Fruit fly (Drosophila melanogaster) whole organism, larva: ENCODE measurements around the gene CG43292.

Experiments
- noc ChIP-seq: fragments of 200-800 bp; sonication (Bioruptor generic); optimal IDR thresholded peaks from 3 replicates; lab custom pipeline; 2019; ENCODE audit warnings: missing biosample characterization, mild to moderate bottlenecking, missing genetic modification characterization, moderate library complexity

CG43292 gene

DNA sequence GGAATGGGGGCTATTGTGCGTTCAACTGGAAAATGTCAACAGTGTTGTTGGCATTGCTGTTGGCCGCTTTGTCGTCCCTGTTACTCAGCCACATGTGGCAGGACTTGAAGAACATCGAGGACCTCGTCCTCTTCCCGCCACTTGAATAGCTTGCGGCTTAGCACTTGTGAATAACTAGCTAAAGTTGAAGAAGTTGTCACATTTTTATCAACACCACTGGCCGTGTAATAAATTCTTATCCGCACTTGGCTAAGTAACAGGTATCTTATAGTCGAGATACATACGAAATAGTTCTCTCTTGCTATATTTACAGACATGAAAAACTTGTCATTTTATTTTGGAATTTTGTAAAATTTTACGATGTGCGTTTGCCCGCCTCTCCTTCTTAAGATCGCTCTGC is at the start of gene CG43292:
Gene CG43292 (plus strand): TSS at position 301 of the 400 bp plus-strand sequence.
- no peak for TF ChIP-seq noc (tag; lab: Kevin White, UChicago)

DNA sequence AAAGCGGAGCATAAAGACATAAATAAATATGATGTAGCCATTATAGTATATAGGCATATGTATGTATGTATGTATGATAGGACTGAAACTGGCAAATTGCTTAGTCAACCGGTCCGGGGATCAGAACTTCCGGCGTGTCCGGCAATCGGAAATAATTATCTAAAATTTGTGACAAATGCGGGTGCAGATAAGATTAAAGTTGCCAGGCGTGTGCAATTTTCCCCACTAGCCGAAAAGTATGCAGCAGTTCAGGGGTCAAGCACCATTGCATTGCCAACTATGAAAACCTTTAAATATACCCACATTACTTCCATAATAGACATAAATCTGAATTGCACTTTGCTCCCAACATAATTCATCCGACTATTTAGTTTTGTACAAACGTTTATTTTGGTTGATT is 43.1 kb upstream of the CG43292 start:
- no peak for TF ChIP-seq noc (tag; lab: Kevin White, UChicago)

DNA sequence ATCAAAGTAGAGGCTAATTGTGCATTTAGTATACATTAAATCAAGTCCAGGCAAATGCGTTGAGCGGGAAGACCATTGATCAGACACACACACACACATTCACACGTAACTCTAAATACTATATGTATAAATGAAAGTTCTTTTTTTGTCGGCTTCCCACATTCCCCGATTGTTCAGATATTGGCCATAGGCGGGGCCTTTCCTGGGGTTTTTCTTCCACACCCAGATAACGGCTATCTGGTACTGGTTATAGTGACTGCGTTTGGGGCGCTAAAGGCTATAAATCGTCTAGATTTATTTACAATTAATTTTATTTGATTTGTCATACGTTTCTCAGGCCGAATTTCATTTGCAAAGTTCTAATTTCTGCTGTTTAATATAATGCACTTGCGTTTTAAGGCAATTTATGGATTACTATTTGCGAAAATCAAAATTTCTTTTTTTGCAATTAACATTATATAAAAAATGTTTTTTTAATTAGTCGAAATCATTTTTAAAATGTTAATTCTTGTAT is 42.5 kb upstream of the CG43292 start:
- TF ChIP-seq noc (tag; lab: Kevin White, UChicago): no peak

DNA sequence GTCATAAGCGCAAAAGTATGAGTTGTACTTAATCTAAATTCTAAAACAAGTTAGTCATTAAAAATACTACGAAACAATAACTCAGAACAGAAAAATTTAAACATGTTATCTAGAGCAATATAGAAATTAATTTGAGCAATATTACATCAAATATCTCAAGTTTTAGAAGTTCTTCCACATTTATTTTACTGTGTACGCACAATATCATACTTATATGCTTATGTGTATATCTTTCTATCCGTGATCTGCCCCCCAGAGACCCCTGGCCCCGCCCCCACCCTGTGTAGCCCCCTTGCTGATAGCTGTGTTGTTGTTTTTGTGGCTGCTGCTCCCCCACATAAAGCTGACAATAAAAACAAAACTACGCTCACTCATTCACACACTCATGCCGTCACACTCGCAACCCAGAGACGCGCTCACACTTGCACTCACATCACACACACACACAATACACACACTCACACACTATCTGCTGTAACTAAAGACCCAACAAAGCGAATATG is 42.0 kb upstream of the CG43292 start:
- TF ChIP-seq noc (tag; lab: Kevin White, UChicago): no peak

DNA sequence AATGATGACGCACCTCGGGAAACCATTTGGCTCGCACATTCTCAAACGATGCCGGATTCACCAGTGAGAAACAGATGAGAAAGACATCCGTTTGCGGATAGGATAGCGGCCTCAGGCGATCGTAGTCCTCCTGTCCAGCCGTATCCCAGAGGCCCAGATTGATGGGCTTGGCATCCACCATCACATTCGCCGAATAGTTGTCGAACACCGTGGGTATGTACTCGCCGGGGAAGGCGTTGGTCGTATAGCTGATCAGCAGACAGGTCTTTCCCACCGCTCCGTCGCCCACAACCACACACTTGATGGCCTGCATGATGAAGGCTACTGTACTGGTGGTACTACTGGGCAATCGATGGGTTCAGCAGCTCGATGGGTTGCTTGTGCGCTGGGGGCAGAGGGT is 41.2 kb upstream of the CG43292 start:
- TF ChIP-seq noc (tag; lab: Kevin White, UChicago): no peak

DNA sequence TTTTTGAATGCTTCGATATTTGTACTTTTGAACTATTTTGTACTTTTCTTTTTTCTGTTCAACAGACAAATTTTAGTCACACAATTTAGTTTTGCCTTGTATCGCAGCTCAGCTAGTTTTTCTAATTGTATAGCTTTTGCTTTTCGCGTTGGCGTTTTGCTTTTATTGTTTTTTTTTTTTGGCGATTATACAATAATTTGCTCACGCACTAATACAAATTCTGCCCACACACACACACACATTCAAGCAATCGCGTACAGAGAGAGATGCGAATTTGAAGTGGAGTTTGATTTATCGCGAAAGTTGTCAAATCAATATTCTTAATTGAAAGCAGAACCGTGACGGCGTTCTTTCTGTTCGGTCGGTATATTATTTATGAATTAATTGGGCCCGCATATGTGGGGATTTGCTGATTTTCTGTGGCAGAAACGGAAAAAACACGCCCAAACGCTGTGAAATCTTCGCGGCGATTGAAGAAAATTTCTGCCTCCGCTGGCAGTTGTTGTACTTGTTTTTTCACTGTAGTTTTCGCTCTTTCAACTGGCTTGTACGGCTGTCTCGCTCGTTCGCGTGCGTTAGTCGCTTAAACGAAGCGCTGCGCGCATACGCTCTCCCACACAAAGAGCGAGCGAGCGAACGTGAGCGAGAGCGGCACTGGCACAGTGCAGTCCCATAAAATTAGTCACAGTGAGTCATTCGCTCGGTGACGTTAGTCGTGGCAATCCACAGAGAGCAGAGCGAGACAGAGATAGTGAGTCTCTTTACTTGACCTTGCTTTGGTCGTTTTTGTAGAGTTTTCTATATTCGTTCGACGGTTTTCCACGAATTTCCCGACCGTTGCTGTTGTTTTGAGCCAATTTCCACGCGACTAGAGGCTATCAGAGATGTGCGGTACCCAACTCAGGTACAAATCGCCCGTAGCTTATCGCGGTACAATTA is 40.4 kb upstream of the CG43292 start, which contains the start of gene Rac2:
Gene Rac2 (minus strand): TSS at position 476 of the 939 bp plus-strand sequence.
- peak; percentile 60 for TF ChIP-seq noc (tag; lab: Kevin White, UChicago)

DNA sequence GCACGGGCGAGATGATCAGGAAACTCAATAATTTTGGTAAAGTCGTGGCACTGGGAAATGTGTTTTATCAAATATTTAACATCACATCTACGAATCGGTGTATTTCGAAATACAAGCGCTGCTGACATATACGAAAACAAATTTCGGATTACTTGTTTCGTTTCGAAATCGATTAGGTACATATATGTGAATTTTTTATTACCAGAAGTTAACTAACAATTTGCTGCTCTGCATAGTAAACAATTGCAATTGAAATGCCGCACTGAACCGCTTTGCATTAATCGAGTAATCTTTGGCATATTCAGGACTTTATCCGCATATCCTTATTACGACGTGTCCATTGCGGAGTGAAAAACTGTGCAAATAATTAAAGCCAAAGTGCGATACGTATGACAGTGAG is 38.0 kb upstream of the CG43292 start, which contains the start of gene CG14835:
Gene CG14835 (minus strand): TSS at position 101 of the 400 bp plus-strand sequence.
- no peak for TF ChIP-seq noc (tag; lab: Kevin White, UChicago)

DNA sequence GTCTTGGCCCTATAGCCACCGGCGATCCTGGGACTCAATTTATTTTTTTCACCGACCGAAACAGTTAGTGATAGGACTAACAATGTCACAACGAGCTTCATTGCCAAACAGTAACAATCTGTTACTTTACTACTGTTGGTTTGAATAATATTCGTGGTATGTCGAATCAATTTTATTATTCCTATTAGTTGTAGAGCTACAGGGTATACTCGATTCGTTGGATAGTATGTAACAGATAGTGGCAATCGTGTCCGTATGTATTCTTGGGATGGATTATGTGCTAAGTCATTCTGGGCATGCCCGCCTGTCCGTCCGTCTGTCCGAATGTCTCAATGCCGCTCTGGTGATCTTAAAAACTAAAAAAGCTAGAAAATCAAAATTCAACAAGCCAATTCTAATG is 36.1 kb upstream of the CG43292 start, which contains the start of gene sphinx1:
Gene sphinx1 (minus strand): TSS at position 101 of the 400 bp plus-strand sequence.
- TF ChIP-seq noc (tag; lab: Kevin White, UChicago): no peak

DNA sequence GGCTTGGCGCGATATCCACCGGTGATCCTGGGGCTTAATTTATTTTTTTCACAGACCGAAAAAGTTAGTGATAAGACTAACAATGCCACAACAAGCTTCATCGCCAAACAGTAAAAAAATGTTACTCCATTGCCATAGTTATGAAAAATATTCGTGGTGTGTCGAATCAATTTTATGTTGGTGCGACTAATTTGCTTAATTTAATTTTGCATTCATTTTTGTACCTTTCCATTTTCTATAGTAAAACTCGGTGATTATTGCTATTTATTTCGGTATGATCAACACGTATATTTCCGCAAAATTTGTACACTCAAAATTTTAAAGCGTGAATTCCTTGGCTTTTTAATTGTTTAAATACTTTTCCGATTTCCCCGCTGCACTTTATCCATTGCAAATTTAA is 34.7 kb upstream of the CG43292 start, which contains the start of gene sphinx2:
Gene sphinx2 (minus strand): TSS at position 101 of the 400 bp plus-strand sequence.
- no peak for TF ChIP-seq noc (tag; lab: Kevin White, UChicago)

DNA sequence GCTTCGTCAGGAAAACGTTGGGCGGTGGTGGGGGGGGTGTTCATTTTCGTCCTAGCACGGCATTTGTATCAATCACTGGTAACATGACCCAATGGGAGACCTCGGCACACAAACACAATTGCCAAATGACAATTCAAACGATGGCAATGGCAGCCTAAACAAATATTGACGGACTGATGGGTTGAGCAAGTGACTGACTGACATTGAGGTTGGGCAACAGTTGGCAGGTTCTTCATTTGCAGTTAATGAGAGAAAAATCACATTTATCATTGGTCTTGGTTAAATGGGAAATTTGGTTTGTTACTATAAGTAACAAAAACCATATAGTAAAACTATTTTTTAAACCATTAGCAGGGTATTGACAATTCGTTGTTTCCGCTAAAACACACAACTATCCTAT is 26.3 kb upstream of the CG43292 start:
- TF ChIP-seq noc (tag; lab: Kevin White, UChicago): no peak

DNA sequence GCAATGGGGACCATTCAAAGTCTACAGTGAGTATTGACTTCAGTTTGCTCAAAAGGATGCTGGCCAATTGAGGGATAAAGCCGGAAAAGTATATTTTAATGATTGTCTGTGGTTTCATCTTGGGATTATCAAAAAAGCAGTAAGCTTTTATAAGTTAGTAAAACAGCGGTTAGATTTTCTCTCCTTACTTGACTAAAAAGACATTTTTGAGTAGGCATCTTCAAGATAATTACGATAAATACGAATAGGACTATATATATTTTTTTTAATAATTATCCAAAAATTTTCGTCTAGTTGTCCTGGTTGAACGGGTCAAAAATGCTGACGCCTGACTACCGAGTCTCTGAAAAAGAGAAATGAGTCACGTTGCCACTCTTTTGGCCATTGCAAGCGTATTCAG is 24.8 kb upstream of the CG43292 start, which contains the start of gene CG33278:
Gene CG33278 (plus strand): TSS at position 301 of the 400 bp plus-strand sequence.
- no peak for TF ChIP-seq noc (tag; lab: Kevin White, UChicago)

DNA sequence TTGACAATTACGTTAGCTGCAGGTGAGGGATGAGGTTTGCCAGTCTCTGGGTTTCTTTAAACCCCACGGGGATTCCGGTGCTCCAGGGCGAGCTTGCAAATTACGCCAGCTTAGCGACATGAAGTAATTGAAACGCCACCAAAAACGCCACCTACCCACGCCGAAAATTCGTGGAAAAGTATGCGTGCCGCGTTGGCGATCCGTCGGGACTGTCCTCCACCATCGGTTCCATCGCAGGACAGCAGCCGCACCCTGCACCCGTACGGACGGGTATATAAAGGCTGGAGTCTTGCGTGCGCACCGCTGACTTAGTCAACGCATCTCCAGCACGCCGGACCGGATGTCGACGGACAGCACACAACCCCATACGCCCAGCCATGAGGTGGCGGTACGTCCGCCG is 19.5 kb upstream of the CG43292 start, which contains the start of gene ppk26:
Gene ppk26 (plus strand): TSS at position 301 of the 400 bp plus-strand sequence.
- TF ChIP-seq noc (tag; lab: Kevin White, UChicago): no peak

DNA sequence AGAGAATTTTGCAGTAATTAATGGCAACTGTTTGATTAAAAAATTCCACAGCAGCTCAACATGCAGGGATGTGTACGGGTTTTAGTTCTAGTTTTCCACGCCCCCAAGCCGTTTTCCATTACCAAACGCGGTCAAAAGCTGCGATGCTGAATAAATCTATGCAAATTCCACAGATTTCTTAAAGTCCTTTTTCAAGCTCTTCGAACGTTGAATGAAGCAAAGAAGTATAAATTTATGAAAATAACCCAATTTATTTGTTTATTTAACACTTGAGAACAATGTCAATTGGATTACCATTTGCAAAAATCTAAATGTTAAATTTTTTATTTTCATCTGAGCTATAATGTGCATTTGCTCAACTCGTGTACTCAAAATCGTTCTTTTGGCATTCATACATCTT is 10.2 kb upstream of the CG43292 start, which contains the start of the genes CG42660, CG42661 and Tsp66A:
Gene CG42660 (plus strand): TSS at position 301 of the 400 bp plus-strand sequence.
Gene CG42661 (plus strand): TSS at position 301 of the 400 bp plus-strand sequence.
Gene Tsp66A (plus strand): TSS at position 301 of the 400 bp plus-strand sequence.
- no peak for TF ChIP-seq noc (tag; lab: Kevin White, UChicago)

DNA sequence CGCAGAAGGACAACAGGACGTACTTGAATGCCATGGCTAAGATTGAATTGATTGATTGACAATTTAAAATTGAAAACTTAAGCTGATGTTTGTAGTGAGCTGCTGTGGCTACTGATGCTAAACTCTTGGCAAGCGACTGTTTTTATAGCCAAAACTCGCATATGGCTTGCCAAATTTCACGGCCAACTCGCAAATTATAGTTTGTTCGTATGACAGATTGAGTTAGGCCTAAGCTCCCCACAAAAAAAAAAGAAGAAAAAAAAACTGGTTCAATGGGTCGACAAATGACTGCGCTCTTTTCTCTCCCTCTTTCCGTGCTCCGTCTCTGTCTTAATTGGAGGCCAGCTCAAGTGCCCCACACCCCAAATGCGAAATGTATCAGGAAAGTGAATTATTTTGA is 5.2 kb upstream of the CG43292 start, which contains the start of gene CG8543:
Gene CG8543 (minus strand): TSS at position 101 of the 400 bp plus-strand sequence.
- TF ChIP-seq noc (tag; lab: Kevin White, UChicago): no peak

DNA sequence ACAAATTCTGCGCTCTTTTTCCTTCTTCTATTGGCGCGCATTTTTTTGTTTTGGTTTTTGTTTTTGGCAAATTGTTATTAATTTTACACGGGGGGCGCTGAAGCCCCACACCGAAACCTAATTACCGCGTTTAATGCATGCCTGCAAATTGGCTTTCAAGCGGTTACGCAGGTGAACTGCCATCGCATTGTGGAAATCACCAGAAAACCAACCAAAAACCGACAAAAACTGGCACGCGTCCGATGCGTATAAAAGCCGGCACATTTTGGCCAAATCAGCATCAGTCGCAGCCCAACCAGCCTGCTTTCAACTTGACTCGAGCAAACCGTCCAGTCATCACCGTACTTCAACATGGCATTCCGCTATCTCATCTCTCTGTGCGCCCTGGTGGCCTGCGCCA is 4.1 kb upstream of the CG43292 start, which contains the start of gene CG8541:
Gene CG8541 (plus strand): TSS at position 301 of the 400 bp plus-strand sequence.
- TF ChIP-seq noc (tag; lab: Kevin White, UChicago): no peak
